In the genomic region with DNA sequence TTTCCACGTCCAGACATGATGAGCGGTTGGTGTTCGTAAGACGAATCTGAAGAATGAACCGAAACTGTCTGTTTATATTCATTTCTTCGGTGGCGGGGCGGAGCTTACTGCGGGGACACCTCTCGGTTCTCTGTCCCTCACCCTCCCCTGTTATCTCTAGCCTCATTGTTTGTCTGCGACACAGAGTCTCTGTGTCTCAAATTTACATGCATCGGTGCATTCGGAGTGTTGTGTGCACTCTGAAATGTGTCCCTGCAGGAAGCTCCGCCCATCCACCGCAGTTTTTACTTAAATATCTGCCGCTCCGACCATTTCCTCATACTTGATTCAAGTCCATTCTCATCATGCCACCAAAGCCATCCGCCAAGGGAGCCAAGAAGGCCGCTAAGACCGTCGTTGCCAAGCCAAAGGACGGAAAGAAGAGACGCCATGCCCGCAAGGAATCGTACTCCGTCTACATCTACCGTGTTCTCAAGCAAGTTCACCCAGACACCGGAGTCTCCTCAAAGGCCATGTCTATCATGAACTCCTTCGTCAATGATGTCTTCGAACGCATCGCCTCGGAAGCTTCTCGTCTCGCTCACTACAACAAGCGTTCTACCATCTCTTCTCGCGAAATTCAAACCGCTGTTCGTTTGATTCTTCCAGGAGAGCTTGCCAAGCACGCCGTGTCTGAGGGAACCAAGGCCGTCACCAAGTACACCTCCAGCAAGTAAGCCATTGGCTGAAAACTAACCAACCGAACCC, we compare ENCODE assay signal across 4 worm cellular contexts.
A peak's percentile ranks its signal among the peaks of the same experiment; 100 is the strongest.
TF ChIP-seq lines count a peak whose summit lies in the region.

Gene his-61 (minus strand): TSS at position 17 of the 747 bp plus-strand sequence.
Gene his-62 (plus strand): TSS at position 345 of the 747 bp plus-strand sequence.

TF ChIP-seq in whole organism, L2 larva, 48 proteins besides CTCF, POLR2A, EP300 and RAD21 (continues in another document):
- TF ChIP-seq egl-27 (tag; optimal IDR thresholded peaks at IDR 0.05; lab: Kevin White, UChicago) = no peak
- no peak for TF ChIP-seq nhr-6 (tag; optimal IDR thresholded peaks at IDR 0.05; lab: Kevin White, UChicago)
- no peak for TF ChIP-seq ama-1 (optimal IDR thresholded peaks at IDR 0.05; lab: Kevin White, UChicago)
- TF ChIP-seq skn-1 (tag; optimal IDR thresholded peaks at IDR 0.05; lab: Kevin White, UChicago) = no peak
- no peak for TF ChIP-seq ztf-4 (tag; optimal IDR thresholded peaks at IDR 0.05; lab: Kevin White, UChicago)
- no peak for TF ChIP-seq nhr-10 (tag; optimal IDR thresholded peaks at IDR 0.05; lab: Kevin White, UChicago)
- TF ChIP-seq aly-2 (tag; optimal IDR thresholded peaks at IDR 0.05; lab: Kevin White, UChicago) = no peak
- TF ChIP-seq nhr-77 (tag; optimal IDR thresholded peaks at IDR 0.05; lab: Kevin White, UChicago) = no peak
- no peak for TF ChIP-seq nhr-12 (tag; optimal IDR thresholded peaks at IDR 0.05; lab: Kevin White, UChicago)
- no peak for TF ChIP-seq nhr-11 (tag; optimal IDR thresholded peaks at IDR 0.05; lab: Kevin White, UChicago)
- TF ChIP-seq lin-13 (GFP tag; optimal IDR thresholded peaks at IDR 0.05; lab: Kevin White, UChicago) = peak; percentile 74
- no peak for TF ChIP-seq ztf-1 (GFP tag; conservative IDR thresholded peaks at IDR 0.05; lab: Robert Waterston, UW)
- no peak for TF ChIP-seq unc-39 (tag; optimal IDR thresholded peaks at IDR 0.05; lab: Kevin White, UChicago)
- TF ChIP-seq dmd-4 (tag; optimal IDR thresholded peaks at IDR 0.05; lab: Kevin White, UChicago) = no peak
- TF ChIP-seq nhr-25 (tag; optimal IDR thresholded peaks at IDR 0.05; lab: Kevin White, UChicago) = peak; percentile 80
- TF ChIP-seq sem-4 (tag; optimal IDR thresholded peaks at IDR 0.05; lab: Kevin White, UChicago) = no peak
- TF ChIP-seq crh-2 (tag; optimal IDR thresholded peaks at IDR 0.05; lab: Kevin White, UChicago) = peak; percentile 81
- TF ChIP-seq ztf-11 (tag; optimal IDR thresholded peaks at IDR 0.05; lab: Kevin White, UChicago) = no peak
- TF ChIP-seq lin-39 (tag; optimal IDR thresholded peaks at IDR 0.05; lab: Kevin White, UChicago) = no peak
- TF ChIP-seq mdl-1 (tag; optimal IDR thresholded peaks at IDR 0.05; lab: Kevin White, UChicago) = no peak
- peak; percentile 56 for TF ChIP-seq C34F6.9 (tag; optimal IDR thresholded peaks at IDR 0.05; lab: Kevin White, UChicago)
- peak; percentile 24 for TF ChIP-seq nhr-129 (tag; optimal IDR thresholded peaks at IDR 0.05; lab: Kevin White, UChicago)

TF ChIP-seq in whole organism, L4 larva, 104 proteins besides CTCF, POLR2A, EP300 and RAD21 (continues in another document):
- TF ChIP-seq ctbp-1 (GFP tag; IDR thresholded peaks at IDR 0.05; lab: Robert Waterston, UW) (no peak), dve-1 (tag; optimal IDR thresholded peaks at IDR 0.05; lab: Kevin White, UChicago; ENCODE audit: insufficient read depth) (peak; percentile 98), mdl-1 (tag; optimal IDR thresholded peaks at IDR 0.05; lab: Kevin White, UChicago) (no peak), nhr-41 (GFP tag; IDR thresholded peaks at IDR 0.05; lab: Robert Waterston, UW) (0 out of 2 replicates have a peak, but pooled peaks have one; percentile 20), lim-7 (GFP tag; IDR thresholded peaks at IDR 0.05; lab: Robert Waterston, UW) (peak; percentile 64), skn-1 (tag; optimal IDR thresholded peaks at IDR 0.05; lab: Kevin White, UChicago) (no peak), gei-8 (GFP tag; optimal IDR thresholded peaks at IDR 0.05; lab: Kevin White, UChicago) (no peak), vab-7 (GFP tag; IDR thresholded peaks at IDR 0.05; lab: Robert Waterston, UW) (peak; percentile 40; the same call in 1 of the 2 replicates), lsy-2 (tag; optimal IDR thresholded peaks at IDR 0.05; lab: Kevin White, UChicago) (peak in 1 of 2 experiments; percentile 79), mxl-2 (GFP tag; conservative IDR thresholded peaks at IDR 0.05; lab: Robert Waterston, UW) (no peak), nhr-77 (tag; optimal IDR thresholded peaks at IDR 0.05; lab: Kevin White, UChicago) (peak; percentile 20), D1046.2 (GFP tag; IDR thresholded peaks at IDR 0.05; lab: Robert Waterston, UW) (0 out of 2 replicates have a peak, but pooled peaks have one; percentile 40), nhr-42 (GFP tag; IDR thresholded peaks at IDR 0.05; lab: Robert Waterston, UW) (peak; percentile 79; the same call in 1 of the 2 replicates), egl-27 (tag; optimal IDR thresholded peaks at IDR 0.05; lab: Kevin White, UChicago) (no peak), daf-19 (GFP tag; conservative IDR thresholded peaks at IDR 0.05; lab: Robert Waterston, UW) (no peak), nhr-25 (tag; optimal IDR thresholded peaks at IDR 0.05; lab: Kevin White, UChicago; ENCODE audit: borderline replicate concordance, insufficient read depth) (peak; percentile 8), dmd-9 (GFP tag; IDR thresholded peaks at IDR 0.05; lab: Robert Waterston, UW) (no peak), tag-97 (GFP tag; IDR thresholded peaks at IDR 0.05; lab: Robert Waterston, UW) (no peak), unc-62 (GFP tag; optimal IDR thresholded peaks at IDR 0.05 in 1 of 2; lab: Kevin White, UChicago) (peak in 1 of 2 experiments; percentile 87), unc-62 (tag; optimal IDR thresholded peaks at IDR 0.05; lab: Kevin White, UChicago) (no peak)

TF ChIP-seq in whole organism, late embryonic, 69 proteins besides CTCF, POLR2A, EP300 and RAD21 (continues in another document):
- TF ChIP-seq dmd-4 (tag; optimal IDR thresholded peaks at IDR 0.05; lab: Kevin White, UChicago; ENCODE audit: borderline replicate concordance) (peak; percentile 39), ceh-34 (tag; optimal IDR thresholded peaks at IDR 0.05; lab: Kevin White, UChicago) (peak; percentile 94), hlh-6 (tag; optimal IDR thresholded peaks at IDR 0.05; lab: Kevin White, UChicago) (peak; percentile 36), gmeb-2 (tag; optimal IDR thresholded peaks at IDR 0.05; lab: Kevin White, UChicago) (no peak), C08G9.2 (tag; optimal IDR thresholded peaks at IDR 0.05; lab: Kevin White, UChicago) (peak; percentile 57), ceh-31 (tag; optimal IDR thresholded peaks at IDR 0.05; lab: Kevin White, UChicago) (peak; percentile 95), pros-1 (tag; optimal IDR thresholded peaks at IDR 0.05; lab: Kevin White, UChicago) (peak; percentile 78), unc-86 (tag; optimal IDR thresholded peaks at IDR 0.05; lab: Kevin White, UChicago) (peak; percentile 65), sox-2 (GFP tag; IDR thresholded peaks at IDR 0.05; lab: Robert Waterston, UW) (peak; percentile 90), T23F11.4 (GFP tag; optimal IDR thresholded peaks at IDR 0.05; lab: Kevin White, UChicago) (no peak), sdc-2 (tag; optimal IDR thresholded peaks at IDR 0.05; lab: Kevin White, UChicago) (peak; percentile 50), dve-1 (tag; optimal IDR thresholded peaks at IDR 0.05; lab: Kevin White, UChicago) (peak; percentile 90), hlh-8 (tag; optimal IDR thresholded peaks at IDR 0.05; lab: Kevin White, UChicago) (no peak), ceh-6 (GFP tag; optimal IDR thresholded peaks at IDR 0.05; lab: Kevin White, UChicago) (peak; percentile 15), madf-2 (tag; optimal IDR thresholded peaks at IDR 0.05; lab: Kevin White, UChicago) (peak; percentile 46), lin-11 (tag; optimal IDR thresholded peaks at IDR 0.05; lab: Kevin White, UChicago) (no peak), ceh-19 (GFP tag; optimal IDR thresholded peaks at IDR 0.05; lab: Kevin White, UChicago) (peak; percentile 40), tbx-7 (tag; optimal IDR thresholded peaks at IDR 0.05; lab: Kevin White, UChicago) (peak; percentile 69), pha-4 (tag; optimal IDR thresholded peaks at IDR 0.05; lab: Kevin White, UChicago) (no peak), odd-2 (tag; optimal IDR thresholded peaks at IDR 0.05; lab: Kevin White, UChicago) (no peak), ets-4 (tag; optimal IDR thresholded peaks at IDR 0.05; lab: Kevin White, UChicago) (peak; percentile 61), elt-2 (tag; optimal IDR thresholded peaks at IDR 0.05; lab: Kevin White, UChicago) (peak; percentile 71), ztf-16 (tag; optimal IDR thresholded peaks at IDR 0.05; lab: Kevin White, UChicago) (peak; percentile 44)

TF ChIP-seq in whole organism, mixed stage, embryonic, 35 proteins besides CTCF, POLR2A, EP300 and RAD21 (continues in another document):
- TF ChIP-seq nhr-76 (tag; optimal IDR thresholded peaks at IDR 0.05; lab: Kevin White, UChicago) (no peak), lin-13 (tag; optimal IDR thresholded peaks at IDR 0.05; lab: Kevin White, UChicago) (peak; percentile 93), tbx-8 (GFP tag; optimal IDR thresholded peaks at IDR 0.05; lab: Kevin White, UChicago) (no peak), lsy-2 (tag; optimal IDR thresholded peaks at IDR 0.05; lab: Kevin White, UChicago) (peak; percentile 69), pha-4 (tag; optimal IDR thresholded peaks at IDR 0.05; lab: Kevin White, UChicago) (peak; percentile 88), cnd-1 (tag; optimal IDR thresholded peaks at IDR 0.05; lab: Kevin White, UChicago) (peak; percentile 88), mep-1 (tag; optimal IDR thresholded peaks at IDR 0.05; lab: Kevin White, UChicago) (peak; percentile 55), snpc-4 (tag; optimal IDR thresholded peaks at IDR 0.05; lab: Kevin White, UChicago) (no peak), nhr-12 (tag; optimal IDR thresholded peaks at IDR 0.05; lab: Kevin White, UChicago) (peak; percentile 56), unc-120 (tag; optimal IDR thresholded peaks at IDR 0.05; lab: Kevin White, UChicago; ENCODE audit: poor library complexity, severe bottlenecking) (no peak), lin-32 (GFP tag; optimal IDR thresholded peaks at IDR 0.05; lab: Kevin White, UChicago) (no peak), drap-1 (GFP tag; optimal IDR thresholded peaks at IDR 0.05; lab: Kevin White, UChicago) (peak; percentile 53), mab-5 (tag; optimal IDR thresholded peaks at IDR 0.05; lab: Kevin White, UChicago) (no peak), blmp-1 (tag; optimal IDR thresholded peaks at IDR 0.05; lab: Kevin White, UChicago) (no peak), mls-2 (tag; optimal IDR thresholded peaks at IDR 0.05; lab: Kevin White, UChicago) (peak; percentile 86), nhr-237 (tag; optimal IDR thresholded peaks at IDR 0.05; lab: Kevin White, UChicago) (no peak), nhr-2 (tag; optimal IDR thresholded peaks at IDR 0.05; lab: Kevin White, UChicago) (peak; percentile 41), sem-2 (GFP tag; optimal IDR thresholded peaks at IDR 0.05; lab: Kevin White, UChicago) (peak; percentile 50), nhr-28 (tag; optimal IDR thresholded peaks at IDR 0.05; lab: Kevin White, UChicago) (no peak), ham-2 (GFP tag; optimal IDR thresholded peaks at IDR 0.05; lab: Kevin White, UChicago) (peak; percentile 4), ztf-11 (tag; optimal IDR thresholded peaks at IDR 0.05; lab: Kevin White, UChicago) (peak; percentile 86), ces-1 (GFP tag; optimal IDR thresholded peaks at IDR 0.05; lab: Kevin White, UChicago) (peak; percentile 56), unc-39 (tag; optimal IDR thresholded peaks at IDR 0.05; lab: Kevin White, UChicago) (peak; percentile 99), unc-62 (GFP tag; optimal IDR thresholded peaks at IDR 0.05; lab: Kevin White, UChicago) (no peak), ceh-43 (GFP tag; optimal IDR thresholded peaks at IDR 0.05; lab: Kevin White, UChicago) (no peak)
